Fruit fly (Drosophila melanogaster): ENCODE measurements around the gene CG4438.
A peak's percentile ranks its signal among the peaks of the same experiment; 100 is the strongest.

The CG4438 gene

DNA sequence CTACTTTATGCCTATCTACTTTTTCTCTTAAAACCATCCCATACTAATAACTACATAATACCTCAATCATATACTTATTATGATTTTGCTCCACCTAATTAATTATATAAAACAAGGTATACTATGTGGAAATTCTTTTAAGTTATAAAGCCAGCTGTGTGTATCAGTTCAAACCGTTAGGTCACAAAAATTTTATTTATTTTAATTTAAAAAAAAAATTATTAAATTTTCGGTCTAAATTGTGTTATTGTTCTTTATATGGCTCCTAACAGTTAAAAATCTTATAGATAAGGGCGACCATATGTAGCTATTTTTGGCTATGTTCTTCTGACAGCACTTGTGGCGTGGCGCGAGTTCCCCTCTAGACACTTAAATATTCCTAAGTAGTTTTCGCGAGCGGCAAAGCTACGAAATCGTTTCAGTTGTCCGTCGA lies 10.5 kb downstream of the CG4438 start, which contains the start of gene Aldh (continued):
- TF ChIP-seq eg (GFP tag; IDR thresholded peaks at IDR 0.05) (peak; percentile 65; the same call in 2 of the 3 replicates), achi (GFP tag; optimal IDR thresholded peaks at IDR 0.05) (peak; percentile 49), Eip75B (GFP tag; optimal IDR thresholded peaks at IDR 0.05) (no peak), CG6163 (GFP tag; IDR thresholded peaks at IDR 0.05) (no peak), pdm3 (GFP tag; optimal IDR thresholded peaks at IDR 0.05) (peak; percentile 63), CG6792 (GFP tag; optimal IDR thresholded peaks at IDR 0.05) (no peak), Hr38 (GFP tag; optimal IDR thresholded peaks at IDR 0.05) (no peak), CG10669 (GFP tag; optimal IDR thresholded peaks at IDR 0.05) (peak; percentile 60), ss (GFP tag; optimal IDR thresholded peaks at IDR 0.05) (peak in 1 of 2 experiments; percentile 64), fd59A (GFP tag; optimal IDR thresholded peaks at IDR 0.05) (peak; percentile 41), dac (GFP tag; optimal IDR thresholded peaks at IDR 0.05) (no peak), CG9139 (GFP tag; optimal IDR thresholded peaks at IDR 0.05) (peak; percentile 60), CG6276 (GFP tag; optimal IDR thresholded peaks at IDR 0.05) (peak; percentile 60), CG34406 (GFP tag; optimal IDR thresholded peaks at IDR 0.05) (peak; percentile 43), CG8632 (GFP tag; optimal IDR thresholded peaks at IDR 0.05) (peak; percentile 60), svp (GFP tag) (peak; percentile 54), Gug (GFP tag; IDR thresholded peaks at IDR 0.05) (peak; percentile 53), spab (GFP tag; optimal IDR thresholded peaks at IDR 0.05) (peak; percentile 50), net (GFP tag; optimal IDR thresholded peaks at IDR 0.05) (peak; percentile 33), CG4318 (GFP tag; optimal IDR thresholded peaks at IDR 0.05) (peak; percentile 52)

DNA sequence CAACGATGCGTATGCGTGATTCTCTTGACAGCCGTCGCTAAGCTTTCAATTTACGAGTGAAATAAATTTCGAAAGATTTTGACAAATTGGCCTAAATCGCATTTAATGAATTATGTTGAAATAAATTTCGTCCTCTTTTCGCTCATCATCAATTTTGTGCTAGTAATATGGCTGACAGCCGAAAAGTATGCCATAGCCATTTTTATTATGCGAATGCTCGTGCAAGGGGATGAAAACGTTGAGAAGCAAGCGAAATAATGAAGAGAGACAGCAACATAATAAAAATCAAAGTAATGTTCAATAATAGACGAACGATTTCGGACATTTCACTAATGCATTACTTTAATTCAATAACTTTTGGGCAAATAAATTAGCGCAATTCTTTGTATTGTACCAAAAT lies 11.5 kb downstream of the CG4438 start:
- TF ChIP-seq Eip78C (GFP tag), result peak; percentile 50
- TF ChIP-seq Hr39 (GFP tag; optimal IDR thresholded peaks at IDR 0.05), result no peak

DNA sequence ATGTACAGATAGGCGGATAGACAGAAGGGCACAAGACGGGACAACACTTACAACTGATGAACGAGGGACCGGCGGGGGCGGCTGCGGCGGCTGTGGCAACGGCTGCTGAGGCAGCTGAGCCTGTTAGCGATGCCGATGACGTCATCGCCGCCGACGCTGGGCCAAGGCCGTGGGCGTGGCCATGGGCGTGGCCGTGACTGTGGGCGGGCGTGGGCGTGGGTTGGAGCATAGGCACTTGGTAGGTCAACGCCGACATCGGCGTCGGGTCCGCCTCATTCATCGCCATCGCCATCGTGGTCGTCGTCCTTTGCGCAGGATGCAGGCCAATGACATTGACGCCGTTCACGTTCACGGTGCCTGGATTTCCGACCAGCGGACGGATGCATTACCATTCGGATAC lies 20.0 kb downstream of the CG4438 start:
- TF ChIP-seq CG31627 (GFP tag; optimal IDR thresholded peaks at IDR 0.05) (no peak), Ets96B (tag; optimal IDR thresholded peaks at IDR 0.05) (no peak), CG6163 (GFP tag; IDR thresholded peaks at IDR 0.05) (no peak), pdm3 (GFP tag; optimal IDR thresholded peaks at IDR 0.05) (no peak), Hr39 (GFP tag; optimal IDR thresholded peaks at IDR 0.05) (no peak), Gug (GFP tag; IDR thresholded peaks at IDR 0.05) (no peak), Smox (GFP tag; optimal IDR thresholded peaks at IDR 0.05) (no peak), CG6854 (GFP tag; optimal IDR thresholded peaks at IDR 0.05) (no peak), net (GFP tag; optimal IDR thresholded peaks at IDR 0.05) (no peak), eg (GFP tag; IDR thresholded peaks at IDR 0.05) (no peak), CG10631 (GFP tag; optimal IDR thresholded peaks at IDR 0.05) (no peak), Eip75B (GFP tag; optimal IDR thresholded peaks at IDR 0.05) (no peak), Sox15 (GFP tag; optimal IDR thresholded peaks at IDR 0.05) (no peak)

DNA sequence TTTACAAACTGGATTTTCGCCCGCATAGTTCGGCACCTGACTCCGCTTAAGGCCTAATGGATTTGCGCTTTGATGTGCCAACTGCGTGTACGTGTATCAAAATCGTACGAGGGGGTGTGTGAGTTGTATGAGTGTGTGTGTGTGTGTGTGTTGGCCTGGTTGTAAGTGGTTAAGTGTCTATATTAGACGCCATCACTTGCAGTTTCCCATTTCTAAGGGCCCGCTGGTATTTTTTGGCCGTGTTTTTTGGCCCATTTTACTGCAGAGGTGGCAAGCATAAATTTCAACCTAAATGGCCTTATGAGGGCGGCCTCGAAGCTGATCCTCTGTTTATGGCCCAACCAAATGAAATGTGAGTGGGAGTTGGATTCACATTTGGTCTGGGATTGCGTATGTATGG lies 28.1 kb downstream of the CG4438 start:
- TF ChIP-seq CG7368 (GFP tag; optimal IDR thresholded peaks at IDR 0.05), result no peak

DNA sequence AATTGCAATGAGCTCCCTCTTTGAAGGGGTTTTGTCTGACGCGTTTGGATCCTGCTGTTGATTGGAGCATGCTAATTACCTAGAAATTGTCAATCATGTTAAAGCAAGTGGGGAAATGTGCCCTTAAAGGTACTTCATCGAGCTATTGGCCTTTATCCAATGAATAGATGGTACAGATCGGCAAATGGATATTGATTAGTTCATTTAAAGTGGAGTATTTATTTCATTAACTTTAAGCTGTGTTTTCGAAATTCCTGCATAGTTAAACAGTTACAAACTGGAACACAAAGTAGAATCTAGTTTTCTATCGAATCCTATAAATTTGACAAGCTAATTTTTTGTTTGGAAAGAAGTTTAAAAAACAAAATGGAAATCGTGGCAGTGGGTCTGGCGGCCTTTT lies 30.4 kb downstream of the CG4438 start, which contains the start of gene CG34181:
TSS of gene CG34181 (plus strand) at position 301 of the 400 bp plus-strand sequence.
- no peak for TF ChIP-seq CG15336 (GFP tag; IDR thresholded peaks at IDR 0.05)
- no peak for TF ChIP-seq Sox102F (GFP tag; optimal IDR thresholded peaks at IDR 0.05)
- TF ChIP-seq CG32006 (GFP tag; optimal IDR thresholded peaks at IDR 0.05), result no peak
- TF ChIP-seq OdsH (GFP tag; optimal IDR thresholded peaks at IDR 0.05), result no peak
- TF ChIP-seq net (GFP tag; optimal IDR thresholded peaks at IDR 0.05), result no peak
- no peak for TF ChIP-seq CG6792 (GFP tag; optimal IDR thresholded peaks at IDR 0.05)
- no peak for TF ChIP-seq CG10669 (GFP tag; optimal IDR thresholded peaks at IDR 0.05)
- no peak for TF ChIP-seq Hr4 (GFP tag; optimal IDR thresholded peaks at IDR 0.05)
- TF ChIP-seq Ets21C (GFP tag; optimal IDR thresholded peaks at IDR 0.05), result no peak
- no peak for TF ChIP-seq Hr39 (GFP tag; optimal IDR thresholded peaks at IDR 0.05)
